Worm (Caenorhabditis elegans) whole organism, early embryonic: ENCODE measurements around the gene ZK1055.7.

Experiments used
- B0310.2 ChIP-seq: sonication (generic microtip); optimal IDR thresholded peaks from 2 replicates; lab custom pipeline; 2016; ENCODE audit warnings: mild to moderate bottlenecking, missing genetic modification characterization, missing compliant biosample characterization
- aly-1 ChIP-seq: sonication (generic microtip); optimal IDR thresholded peaks from 2 replicates; lab custom pipeline; 2016; ENCODE audit warnings: missing genetic modification characterization, missing compliant biosample characterization
- ama-1 ChIP-seq: fragments of 150-350 bp; optimal IDR thresholded peaks from 2 replicates; lab custom pipeline; 2014
- flt-1 ChIP-seq: fragments of 200-800 bp; sonication (Bioruptor generic); IDR thresholded peaks from 2 replicates; pipeline ENCODE4 v1.3.6; 2022; ENCODE audit warnings: missing genetic modification characterization, missing compliant biosample characterization
- hmbx-1 ChIP-seq: sonication (generic microtip); optimal IDR thresholded peaks from 2 replicates; lab custom pipeline; 2016; ENCODE audit warnings: mild to moderate bottlenecking, missing genetic modification characterization, missing compliant biosample characterization
- hnd-1 ChIP-seq: sonication (generic microtip); optimal IDR thresholded peaks from 2 replicates; lab custom pipeline; 2016; ENCODE audit warnings: missing genetic modification characterization, missing compliant biosample characterization
- scrt-1 ChIP-seq: fragments of 200-800 bp; sonication (Bioruptor generic); IDR thresholded peaks from 2 replicates; pipeline ENCODE4 v1.3.6; 2022; ENCODE audit warnings: missing genetic modification characterization, missing compliant biosample characterization
- tra-4 ChIP-seq: sonication (generic microtip); optimal IDR thresholded peaks from 2 replicates; lab custom pipeline; 2017; ENCODE audit warnings: missing genetic modification characterization, missing compliant biosample characterization

ce11 chrV:6614152-6614734, 9.1 kb upstream of the ZK1055.7 start, which contains the start of gene cpr-4:
- TF ChIP-seq tra-4 (tag; lab: Kevin White, UChicago) (no peak), aly-1 (tag; lab: Kevin White, UChicago) (no peak), hmbx-1 (tag; lab: Kevin White, UChicago) (no peak), B0310.2 (no peak), hnd-1 (tag; lab: Kevin White, UChicago) (no peak), ama-1 (lab: Kevin White, UChicago) (no peak), flt-1 (no peak), scrt-1 (GFP tag; lab: Robert Waterston, UW) (no peak)
